Fruit fly (Drosophila melanogaster): ENCODE results near the gene Arl8.

Gene Arl8

dm6 chr3R:8127151-8127690, 816 bp downstream of the Arl8 start:
- TF ChIP-seq pan (optimal IDR thresholded peaks at IDR 0.05) (peak; percentile 61), Dll (optimal IDR thresholded peaks at IDR 0.05) (no peak)

- TF ChIP-seq CG8478 (optimal IDR thresholded peaks at IDR 0.05) (no peak), psq (optimal IDR thresholded peaks at IDR 0.05) (no peak), Dll (optimal IDR thresholded peaks at IDR 0.05) (no peak), usp (GFP tag; optimal IDR thresholded peaks at IDR 0.05) (no peak), EcR (GFP tag; optimal IDR thresholded peaks at IDR 0.05) (no peak), pan (optimal IDR thresholded peaks at IDR 0.05) (no peak)
Observed at dm6 chr3R:8132398-8132797, 6.0 kb downstream of the Arl8 start.

dm6 chr3R:8134544-8134943, 8.1 kb downstream of the Arl8 start:
- no peak for TF ChIP-seq pan (optimal IDR thresholded peaks at IDR 0.05)
- no peak for TF ChIP-seq usp (GFP tag; optimal IDR thresholded peaks at IDR 0.05)
- TF ChIP-seq CG8478 (optimal IDR thresholded peaks at IDR 0.05): no peak
- TF ChIP-seq EcR (GFP tag; optimal IDR thresholded peaks at IDR 0.05): no peak
- TF ChIP-seq Dll (optimal IDR thresholded peaks at IDR 0.05): no peak
- TF ChIP-seq psq (optimal IDR thresholded peaks at IDR 0.05): no peak

dm6 chr3R:8138095-8138494, 11.7 kb downstream of the Arl8 start:
- no peak for TF ChIP-seq CG8478 (optimal IDR thresholded peaks at IDR 0.05)
- TF ChIP-seq EcR (GFP tag; optimal IDR thresholded peaks at IDR 0.05): no peak
- TF ChIP-seq pan (optimal IDR thresholded peaks at IDR 0.05): no peak
- no peak for TF ChIP-seq Dll (optimal IDR thresholded peaks at IDR 0.05)
- no peak for TF ChIP-seq psq (optimal IDR thresholded peaks at IDR 0.05)
- no peak for TF ChIP-seq usp (GFP tag; optimal IDR thresholded peaks at IDR 0.05)

- TF ChIP-seq usp (GFP tag; optimal IDR thresholded peaks at IDR 0.05) (no peak), CG8478 (optimal IDR thresholded peaks at IDR 0.05) (no peak)
Observed at dm6 chr3R:8139326-8139725, 12.9 kb downstream of the Arl8 start.

- no peak for TF ChIP-seq EcR (GFP tag; optimal IDR thresholded peaks at IDR 0.05)
- no peak for TF ChIP-seq pan (optimal IDR thresholded peaks at IDR 0.05)
- TF ChIP-seq usp (GFP tag; optimal IDR thresholded peaks at IDR 0.05): no peak
- TF ChIP-seq CG8478 (optimal IDR thresholded peaks at IDR 0.05): no peak
- no peak for TF ChIP-seq Dll (optimal IDR thresholded peaks at IDR 0.05)
- no peak for TF ChIP-seq psq (optimal IDR thresholded peaks at IDR 0.05)
Observed at dm6 chr3R:8139854-8140402, 13.5 kb downstream of the Arl8 start.

dm6 chr3R:8140628-8141372, 14.4 kb downstream of the Arl8 start:
- TF ChIP-seq Dll (optimal IDR thresholded peaks at IDR 0.05): no peak
- TF ChIP-seq usp (GFP tag; optimal IDR thresholded peaks at IDR 0.05): no peak
- TF ChIP-seq EcR (GFP tag; optimal IDR thresholded peaks at IDR 0.05): no peak
- TF ChIP-seq CG8478 (optimal IDR thresholded peaks at IDR 0.05): no peak
- TF ChIP-seq pan (optimal IDR thresholded peaks at IDR 0.05): no peak
- TF ChIP-seq psq (optimal IDR thresholded peaks at IDR 0.05): no peak

dm6 chr3R:8142113-8142512, 15.7 kb downstream of the Arl8 start:
- TF ChIP-seq pan (optimal IDR thresholded peaks at IDR 0.05) (no peak), Dll (optimal IDR thresholded peaks at IDR 0.05) (no peak), usp (GFP tag; optimal IDR thresholded peaks at IDR 0.05) (no peak), psq (optimal IDR thresholded peaks at IDR 0.05) (no peak), CG8478 (optimal IDR thresholded peaks at IDR 0.05) (no peak), EcR (GFP tag; optimal IDR thresholded peaks at IDR 0.05) (no peak)

dm6 chr3R:8145764-8146163, 19.4 kb downstream of the Arl8 start:
- no peak for TF ChIP-seq psq (optimal IDR thresholded peaks at IDR 0.05)
- TF ChIP-seq usp (GFP tag; optimal IDR thresholded peaks at IDR 0.05): no peak
- no peak for TF ChIP-seq pan (optimal IDR thresholded peaks at IDR 0.05)
- no peak for TF ChIP-seq CG8478 (optimal IDR thresholded peaks at IDR 0.05)
- TF ChIP-seq Dll (optimal IDR thresholded peaks at IDR 0.05): no peak
- no peak for TF ChIP-seq EcR (GFP tag; optimal IDR thresholded peaks at IDR 0.05)

- TF ChIP-seq Dll (optimal IDR thresholded peaks at IDR 0.05) (no peak), CG8478 (optimal IDR thresholded peaks at IDR 0.05) (no peak), EcR (GFP tag; optimal IDR thresholded peaks at IDR 0.05) (no peak), psq (optimal IDR thresholded peaks at IDR 0.05) (no peak), usp (GFP tag; optimal IDR thresholded peaks at IDR 0.05) (no peak)
Observed at dm6 chr3R:8146892-8147384, 20.5 kb downstream of the Arl8 start.

dm6 chr3R:8149003-8149402, 22.6 kb downstream of the Arl8 start:
- no peak for TF ChIP-seq usp (GFP tag; optimal IDR thresholded peaks at IDR 0.05)
- TF ChIP-seq EcR (GFP tag; optimal IDR thresholded peaks at IDR 0.05): no peak
- no peak for TF ChIP-seq Dll (optimal IDR thresholded peaks at IDR 0.05)
- TF ChIP-seq psq (optimal IDR thresholded peaks at IDR 0.05): no peak
- TF ChIP-seq pan (optimal IDR thresholded peaks at IDR 0.05): no peak

- no peak for TF ChIP-seq CG8478 (optimal IDR thresholded peaks at IDR 0.05)
- no peak for TF ChIP-seq Dll (optimal IDR thresholded peaks at IDR 0.05)
- no peak for TF ChIP-seq EcR (GFP tag; optimal IDR thresholded peaks at IDR 0.05)
- TF ChIP-seq pan (optimal IDR thresholded peaks at IDR 0.05): no peak
- TF ChIP-seq psq (optimal IDR thresholded peaks at IDR 0.05): no peak
- no peak for TF ChIP-seq usp (GFP tag; optimal IDR thresholded peaks at IDR 0.05)
Observed at dm6 chr3R:8149995-8150394, 23.6 kb downstream of the Arl8 start.
